Worm (Caenorhabditis elegans): ENCODE data around the gene dylt-3.

Gene dylt-3

DNA sequence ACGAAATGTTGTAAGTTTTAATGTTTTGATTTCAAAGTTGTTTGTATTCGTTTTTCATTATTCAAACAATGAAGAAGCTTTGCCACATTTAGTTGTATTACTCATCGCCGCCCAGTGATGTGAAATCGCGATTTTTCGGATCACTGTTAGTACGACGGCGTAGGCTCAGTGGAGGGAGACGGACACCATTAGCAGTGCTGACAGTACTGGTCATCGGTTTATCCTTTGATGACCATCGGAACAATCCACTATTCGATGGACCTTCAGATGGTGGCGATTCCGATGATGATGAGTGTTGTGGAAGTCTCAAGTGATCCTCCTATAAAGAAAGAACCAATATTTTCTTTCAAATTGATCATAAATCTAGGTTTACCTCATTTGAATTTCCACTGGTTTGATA lies 6.0 kb downstream of the dylt-3 start:
- TF ChIP-seq nhr-11 (tag; optimal IDR thresholded peaks at IDR 0.05) (no peak), R02D3.7 (tag; optimal IDR thresholded peaks at IDR 0.05) (no peak), Y55F3AM.14 (GFP tag; optimal IDR thresholded peaks at IDR 0.05) (no peak), crh-2 (tag; optimal IDR thresholded peaks at IDR 0.05) (no peak), ztf-11 (tag; optimal IDR thresholded peaks at IDR 0.05) (no peak), mab-5 (tag; optimal IDR thresholded peaks at IDR 0.05) (no peak), nhr-25 (tag; optimal IDR thresholded peaks at IDR 0.05) (no peak)

DNA sequence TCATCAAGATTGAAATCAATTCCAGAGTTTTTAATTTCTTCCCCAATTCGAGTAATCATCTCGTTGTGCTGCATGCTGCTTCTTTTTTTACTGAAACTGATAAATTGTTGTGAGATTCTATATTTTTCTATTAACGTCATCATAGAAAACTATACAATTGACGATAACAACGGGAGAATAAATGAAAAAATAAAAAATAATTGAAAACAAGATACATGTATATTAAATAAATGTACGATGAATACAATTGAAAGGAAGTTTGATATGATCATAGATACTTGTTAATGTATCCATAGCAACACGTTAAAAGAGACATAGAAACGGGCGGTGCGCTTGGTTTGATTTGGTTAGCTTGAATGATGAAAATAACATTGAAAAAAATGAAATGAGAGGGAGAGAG lies 8.9 kb downstream of the dylt-3 start, which contains the start of gene T05C12.8:
Gene T05C12.8 (minus strand): TSS at position 101 of the 400 bp plus-strand sequence.
- no peak for TF ChIP-seq nhr-12 (tag; optimal IDR thresholded peaks at IDR 0.05)
- no peak for TF ChIP-seq ztf-1 (GFP tag; conservative IDR thresholded peaks at IDR 0.05)
- no peak for TF ChIP-seq ama-1 (optimal IDR thresholded peaks at IDR 0.05)
- TF ChIP-seq nhr-10 (tag; optimal IDR thresholded peaks at IDR 0.05) = no peak
- TF ChIP-seq ZK546.5 (tag; optimal IDR thresholded peaks at IDR 0.05) = no peak
- TF ChIP-seq ceh-82 (tag; optimal IDR thresholded peaks at IDR 0.05) = no peak
- no peak for TF ChIP-seq lin-39 (tag; optimal IDR thresholded peaks at IDR 0.05)
- no peak for TF ChIP-seq lin-13 (GFP tag; optimal IDR thresholded peaks at IDR 0.05)
- TF ChIP-seq F13H6.1 (tag; optimal IDR thresholded peaks at IDR 0.05) = no peak
- TF ChIP-seq aly-2 (tag; optimal IDR thresholded peaks at IDR 0.05) = no peak
- no peak for TF ChIP-seq mbf-1 (tag; optimal IDR thresholded peaks at IDR 0.05)
- no peak for TF ChIP-seq nhr-23 (tag; optimal IDR thresholded peaks at IDR 0.05)
- no peak for TF ChIP-seq elt-1 (tag; optimal IDR thresholded peaks at IDR 0.05)
- no peak for TF ChIP-seq ztf-4 (tag; optimal IDR thresholded peaks at IDR 0.05)
- no peak for TF ChIP-seq crh-2 (tag; optimal IDR thresholded peaks at IDR 0.05)
- no peak for TF ChIP-seq lsy-2 (tag; optimal IDR thresholded peaks at IDR 0.05)
- TF ChIP-seq C34F6.9 (tag; optimal IDR thresholded peaks at IDR 0.05) = no peak
- TF ChIP-seq unc-39 (tag; optimal IDR thresholded peaks at IDR 0.05) = no peak

DNA sequence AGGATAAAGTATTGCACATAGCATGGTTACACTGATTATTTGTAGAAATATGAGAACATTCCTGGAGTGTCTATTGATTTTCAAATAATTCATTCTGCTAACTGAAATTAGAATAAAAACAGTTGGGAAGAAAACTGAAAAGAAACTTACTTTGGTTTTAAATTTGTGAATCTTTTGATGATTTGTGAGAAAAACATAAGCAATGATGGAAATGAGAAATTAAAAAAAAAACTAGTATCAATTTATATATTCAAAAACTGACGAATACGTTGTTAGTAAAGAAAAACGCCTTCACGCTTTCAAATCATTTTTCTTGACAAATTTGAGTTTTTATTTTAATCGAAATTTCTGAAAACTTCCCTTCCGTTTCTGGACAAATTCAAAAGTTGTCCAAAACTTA lies 11.6 kb downstream of the dylt-3 start, which contains the start of gene T05C12.9:
Gene T05C12.9 (minus strand): TSS at position 101 of the 400 bp plus-strand sequence.
- TF ChIP-seq nhr-77 (tag; optimal IDR thresholded peaks at IDR 0.05) = no peak
- no peak for TF ChIP-seq unc-62 (GFP tag; optimal IDR thresholded peaks at IDR 0.05)

DNA sequence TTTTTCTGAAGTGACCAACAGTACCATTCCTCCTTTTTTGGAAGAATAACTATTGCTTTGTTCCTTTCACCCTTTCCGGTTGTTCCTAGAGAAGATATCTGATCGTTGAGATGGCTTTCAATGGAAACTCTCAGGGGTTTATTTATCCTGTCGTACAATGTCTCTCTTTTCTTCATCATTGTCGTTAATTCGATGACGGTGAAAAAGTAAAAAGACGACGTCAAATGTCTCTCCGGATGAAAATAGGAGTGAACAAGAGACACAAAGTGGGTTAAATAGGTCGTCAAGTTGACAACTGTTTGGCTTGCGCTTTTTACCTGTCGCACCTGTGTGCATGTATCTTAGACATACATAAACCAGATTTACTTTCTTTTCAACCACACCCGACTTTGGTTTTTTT lies 12.4 kb downstream of the dylt-3 start:
- TF ChIP-seq zag-1 (tag; optimal IDR thresholded peaks at IDR 0.05) (no peak), nhr-12 (tag; optimal IDR thresholded peaks at IDR 0.05) (no peak), gmeb-1 (tag; optimal IDR thresholded peaks at IDR 0.05) (no peak), unc-62 (GFP tag; optimal IDR thresholded peaks at IDR 0.05) (no peak), lsy-2 (tag; optimal IDR thresholded peaks at IDR 0.05) (no peak), ZK546.5 (tag; optimal IDR thresholded peaks at IDR 0.05) (no peak), sma-9 (GFP tag; optimal IDR thresholded peaks at IDR 0.05) (no peak), sma-9 (tag; optimal IDR thresholded peaks at IDR 0.05) (no peak), lin-13 (GFP tag; optimal IDR thresholded peaks at IDR 0.05) (no peak), mab-5 (tag; optimal IDR thresholded peaks at IDR 0.05) (no peak), nhr-25 (tag; optimal IDR thresholded peaks at IDR 0.05) (no peak), unc-39 (tag; optimal IDR thresholded peaks at IDR 0.05) (no peak), Y55F3AM.14 (GFP tag; optimal IDR thresholded peaks at IDR 0.05) (no peak), ztf-11 (tag; optimal IDR thresholded peaks at IDR 0.05) (no peak), mdl-1 (tag; optimal IDR thresholded peaks at IDR 0.05) (no peak), sem-4 (tag; optimal IDR thresholded peaks at IDR 0.05) (no peak), mbf-1 (tag; optimal IDR thresholded peaks at IDR 0.05) (no peak)

DNA sequence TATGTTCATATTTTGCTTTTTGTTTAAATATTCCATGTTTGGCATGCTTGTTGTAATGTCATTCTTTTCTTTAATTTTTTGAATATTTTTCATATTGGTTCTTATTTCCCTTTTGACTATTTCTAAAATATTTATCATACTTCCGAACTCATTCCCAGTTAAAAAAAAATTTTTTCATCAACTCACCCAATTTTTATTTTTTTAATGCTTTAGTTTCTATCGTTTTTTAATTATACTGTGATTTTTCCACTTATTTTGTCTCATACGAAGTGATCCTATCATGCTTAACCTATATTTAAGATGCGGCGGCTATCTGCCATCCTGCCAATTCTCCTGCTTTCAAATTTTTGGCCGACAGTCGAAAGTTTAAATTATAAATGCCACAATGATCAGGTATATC lies 17.0 kb downstream of the dylt-3 start, which contains the start of gene qua-1:
Gene qua-1 (plus strand): TSS at position 301 of the 400 bp plus-strand sequence.
- TF ChIP-seq alr-1 (tag; optimal IDR thresholded peaks at IDR 0.05) (no peak), lsy-2 (tag; optimal IDR thresholded peaks at IDR 0.05) (no peak), elt-1 (tag; optimal IDR thresholded peaks at IDR 0.05) (no peak), nhr-23 (tag; optimal IDR thresholded peaks at IDR 0.05) (no peak), nhr-11 (tag; optimal IDR thresholded peaks at IDR 0.05) (no peak), unc-55 (GFP tag; optimal IDR thresholded peaks at IDR 0.05) (no peak), gmeb-1 (tag; optimal IDR thresholded peaks at IDR 0.05) (no peak), lin-11 (tag; optimal IDR thresholded peaks at IDR 0.05) (no peak), sma-9 (GFP tag; optimal IDR thresholded peaks at IDR 0.05) (no peak), sma-9 (tag; optimal IDR thresholded peaks at IDR 0.05) (no peak), nhr-237 (tag; optimal IDR thresholded peaks at IDR 0.05) (no peak), egl-27 (tag; optimal IDR thresholded peaks at IDR 0.05) (no peak), nhr-77 (tag; optimal IDR thresholded peaks at IDR 0.05) (no peak), mab-5 (tag; optimal IDR thresholded peaks at IDR 0.05) (no peak), nhr-10 (tag; optimal IDR thresholded peaks at IDR 0.05) (no peak), skn-1 (tag; optimal IDR thresholded peaks at IDR 0.05) (no peak), ceh-16 (tag; optimal IDR thresholded peaks at IDR 0.05) (no peak), nhr-129 (tag; optimal IDR thresholded peaks at IDR 0.05) (no peak)
